Worm (Caenorhabditis elegans) whole organism, young adult: ENCODE data around the gene sta-2.

Experiments used
- D2030.7 ChIP-seq: fragments of 200-800 bp; sonication (Bioruptor generic); IDR thresholded peaks from 2 replicates; pipeline ENCODE4 v1.3.6; 2022; ENCODE audit warnings: missing genetic modification reagents, missing genetic modification characterization, missing compliant biosample characterization
- F33H1.4 ChIP-seq: fragments of 200-800 bp; sonication (Bioruptor generic); IDR thresholded peaks from 2 replicates; pipeline ENCODE4 v1.3.6; 2022; ENCODE audit warnings: missing genetic modification reagents, missing genetic modification characterization, missing compliant biosample characterization
- F39B2.1 ChIP-seq: fragments of 200-800 bp; sonication (Bioruptor generic); IDR thresholded peaks from 2 replicates; pipeline ENCODE4 v1.3.6; 2022; ENCODE audit warnings: missing genetic modification reagents, missing genetic modification characterization, missing compliant biosample characterization
- F55B11.4 ChIP-seq: sonication (generic microtip); optimal IDR thresholded peaks from 2 replicates; lab custom pipeline; 2016; ENCODE audit warnings: missing compliant biosample characterization, missing genetic modification characterization, borderline replicate concordance; ENCODE audit not compliant: insufficient read depth
- ama-1 ChIP-seq, 3 experiments: fragments of 150-350 bp in 1 of 3; sonication (generic microtip) in 2 of 3; optimal IDR thresholded peaks; 2 replicates each; lab custom pipeline; 2014 to 2018; ENCODE audit warnings: missing biosample characterization in 2 of 3, missing genetic modification characterization in 2 of 3, missing genetic modification reagents in 2 of 3
- atf-7 ChIP-seq: sonication (generic microtip); optimal IDR thresholded peaks from 2 replicates; lab custom pipeline; 2017; ENCODE audit warnings: mild to moderate bottlenecking, missing genetic modification characterization, missing compliant biosample characterization
- athp-1 ChIP-seq: sonication (generic microtip); optimal IDR thresholded peaks from 2 replicates; lab custom pipeline; 2017; ENCODE audit warnings: mild to moderate bottlenecking, missing genetic modification characterization, missing compliant biosample characterization
- attf-3 ChIP-seq: fragments of 200-800 bp; sonication (Bioruptor generic); conservative IDR thresholded peaks from 2 replicates; pipeline ENCODE4 v1.3.6; 2022; ENCODE audit warnings: missing genetic modification reagents, missing genetic modification characterization, missing compliant biosample characterization
- bed-1 ChIP-seq: fragments of 200-800 bp; sonication (Bioruptor generic); IDR thresholded peaks from 2 replicates; pipeline ENCODE4 v1.3.6; 2022; ENCODE audit warnings: missing genetic modification reagents, missing genetic modification characterization, missing compliant biosample characterization
- bed-2 ChIP-seq: fragments of 200-800 bp; sonication (Bioruptor generic); IDR thresholded peaks from 2 replicates; pipeline ENCODE4 v1.3.6; 2022; ENCODE audit warnings: missing genetic modification reagents, missing genetic modification characterization, missing compliant biosample characterization
- ceh-100 ChIP-seq: fragments of 200-800 bp; sonication (Bioruptor generic); IDR thresholded peaks from 2 replicates; pipeline ENCODE4 v1.3.6; 2022; ENCODE audit warnings: missing genetic modification reagents, missing genetic modification characterization, missing compliant biosample characterization
- ceh-91 ChIP-seq: fragments of 200-800 bp; sonication (Bioruptor generic); IDR thresholded peaks from 2 replicates; pipeline ENCODE4 v1.3.6; 2022; ENCODE audit warnings: missing genetic modification reagents, missing genetic modification characterization, missing compliant biosample characterization
- die-1 ChIP-seq: sonication (generic microtip); optimal IDR thresholded peaks from 2 replicates; lab custom pipeline; 2016; ENCODE audit warnings: missing genotype, mild to moderate bottlenecking, missing genetic modification characterization, missing compliant biosample characterization
- dpff-1 ChIP-seq: sonication (generic microtip); optimal IDR thresholded peaks from 2 replicates; lab custom pipeline; 2017; ENCODE audit warnings: mild to moderate bottlenecking, missing genetic modification characterization, missing compliant biosample characterization
- egl-18 ChIP-seq: fragments of 200-800 bp; sonication (Bioruptor generic); IDR thresholded peaks from 2 replicates; pipeline ENCODE4 v1.3.6; 2022; ENCODE audit warnings: missing genetic modification reagents, missing genetic modification characterization, missing compliant biosample characterization
- ekl-4 ChIP-seq: fragments of 200-800 bp; sonication (Bioruptor generic); IDR thresholded peaks from 2 replicates; pipeline ENCODE4 v1.3.6; 2022; ENCODE audit warnings: missing genetic modification reagents, missing genetic modification characterization, missing compliant biosample characterization
- fkh-3 ChIP-seq: sonication (generic microtip); optimal IDR thresholded peaks from 2 replicates; lab custom pipeline; 2016; ENCODE audit warnings: mild to moderate bottlenecking, missing genetic modification characterization, missing compliant biosample characterization
- him-1 ChIP-seq: sonication (generic microtip); optimal IDR thresholded peaks from 2 replicates; lab custom pipeline; 2016; ENCODE audit warnings: missing genotype, missing genetic modification reagents, missing genetic modification characterization, missing compliant biosample characterization
- hmg-20 ChIP-seq: fragments of 200-800 bp; sonication (Bioruptor generic); IDR thresholded peaks from 2 replicates; pipeline ENCODE4 v1.3.6; 2022; ENCODE audit warnings: missing genetic modification reagents, missing genetic modification characterization, missing compliant biosample characterization
- hrde-1 ChIP-seq: sonication (generic microtip); optimal IDR thresholded peaks from 2 replicates; lab custom pipeline; 2016; ENCODE audit warnings: missing genetic modification characterization, mild to moderate bottlenecking, missing compliant biosample characterization, moderate library complexity, missing genotype, missing genetic modification reagents, borderline replicate concordance
- let-526 ChIP-seq: fragments of 200-800 bp; sonication (Bioruptor generic); IDR thresholded peaks from 2 replicates; pipeline ENCODE4 v1.3.6; 2022; ENCODE audit warnings: missing genetic modification reagents, missing genetic modification characterization, missing compliant biosample characterization
- lin-35 ChIP-seq, 3 experiments: fragments of 150-350 bp in 2 of 3; sonication (generic microtip) in 1 of 3; optimal IDR thresholded peaks; 2 replicates each; lab custom pipeline; 2014 to 2018; ENCODE audit warnings: missing biosample characterization in 3 of 3, missing genetic modification characterization in 3 of 3, missing genetic modification reagents in 3 of 3
- lsl-1 ChIP-seq: fragments of 200-800 bp; sonication (Bioruptor generic); optimal IDR thresholded peaks from 2 replicates; lab custom pipeline; 2018; ENCODE audit warnings: mild to moderate bottlenecking, missing genetic modification characterization, moderate library complexity, missing compliant biosample characterization
- madf-6 ChIP-seq: fragments of 200-800 bp; sonication (Bioruptor generic); IDR thresholded peaks from 2 replicates; pipeline ENCODE4 v1.3.6; 2022; ENCODE audit warnings: missing genetic modification reagents, missing genetic modification characterization, missing compliant biosample characterization
- madf-8 ChIP-seq: fragments of 200-800 bp; sonication (Bioruptor generic); conservative IDR thresholded peaks from 2 replicates; pipeline ENCODE4 v1.3.6; 2022; ENCODE audit warnings: missing genetic modification reagents, missing genetic modification characterization, missing compliant biosample characterization
- mes-4 ChIP-seq: sonication (generic microtip); optimal IDR thresholded peaks from 2 replicates; lab custom pipeline; 2016; ENCODE audit warnings: missing genotype, missing genetic modification characterization, missing compliant biosample characterization
- nfya-1 ChIP-seq: sonication (generic microtip); optimal IDR thresholded peaks from 2 replicates; lab custom pipeline; 2017; ENCODE audit warnings: antibody characterized with exemption, missing compliant biosample characterization, missing genetic modification characterization, borderline replicate concordance; ENCODE audit not compliant: insufficient read depth
- nfyb-1 ChIP-seq: fragments of 200-800 bp; sonication (Bioruptor generic); IDR thresholded peaks from 2 replicates; pipeline ENCODE4 v1.3.6; 2022; ENCODE audit warnings: missing genetic modification reagents, missing genetic modification characterization, missing compliant biosample characterization
- nhr-27 ChIP-seq: fragments of 200-800 bp; sonication (Bioruptor generic); optimal IDR thresholded peaks from 2 replicates; lab custom pipeline; 2018; ENCODE audit warnings: mild to moderate bottlenecking, missing genetic modification characterization, moderate library complexity, missing compliant biosample characterization
- repo-1 ChIP-seq: sonication (generic microtip); optimal IDR thresholded peaks from 2 replicates; lab custom pipeline; 2017; ENCODE audit warnings: mild to moderate bottlenecking, missing genetic modification characterization, missing compliant biosample characterization
- sdz-38 ChIP-seq: sonication (generic microtip); optimal IDR thresholded peaks from 2 replicates; lab custom pipeline; 2016; ENCODE audit warnings: missing genotype, missing genetic modification characterization, missing compliant biosample characterization
- snpc-1.3 ChIP-seq: sonication (generic microtip); optimal IDR thresholded peaks from 2 replicates; lab custom pipeline; 2017; ENCODE audit warnings: missing genetic modification characterization, mild to moderate bottlenecking, missing compliant biosample characterization, antibody characterized with exemption, moderate library complexity, missing genotype, missing genetic modification reagents; ENCODE audit not compliant: insufficient read depth
- snpc-3.4 ChIP-seq: sonication (generic microtip); optimal IDR thresholded peaks from 2 replicates; lab custom pipeline; 2017; ENCODE audit warnings: missing genetic modification characterization, mild to moderate bottlenecking, missing compliant biosample characterization, antibody characterized with exemption, moderate library complexity, missing genotype, missing genetic modification reagents
- snpc-4 ChIP-seq, 5 experiments: fragments of 150-350 bp in 1 of 5; sonication (generic microtip) in 4 of 5; optimal IDR thresholded peaks; 2 replicates each; lab custom pipeline; 2014 to 2018; ENCODE audit warnings: missing genetic modification characterization in 5 of 5, missing biosample characterization in 3 of 5, antibody characterized with exemption in 2 of 5, mild to moderate bottlenecking in 2 of 5, missing compliant biosample characterization in 2 of 5, missing genotype in 2 of 5, moderate library complexity in 2 of 5, missing genetic modification reagents in 1 of 5
- tbp1 ChIP-seq: fragments of 200-800 bp; sonication (Bioruptor generic); optimal IDR thresholded peaks from 2 replicates; lab custom pipeline; 2018; ENCODE audit warnings: mild to moderate bottlenecking, missing genetic modification characterization, missing compliant biosample characterization
- tbx-9 ChIP-seq: sonication (generic microtip); optimal IDR thresholded peaks from 2 replicates; lab custom pipeline; 2016; ENCODE audit warnings: borderline replicate concordance, missing genetic modification characterization, inconsistent platforms, missing compliant biosample characterization
- tlf-1 ChIP-seq: fragments of 200-800 bp; sonication (Bioruptor generic); optimal IDR thresholded peaks from 2 replicates; lab custom pipeline; 2018; ENCODE audit warnings: mild to moderate bottlenecking, missing genetic modification characterization, missing compliant biosample characterization
- unc-62 ChIP-seq: fragments of 150-350 bp; optimal IDR thresholded peaks from 2 replicates; lab custom pipeline; 2014; ENCODE audit warnings: missing biosample characterization, missing genetic modification reagents, missing genetic modification characterization
- xnd-1 ChIP-seq: sonication (generic microtip); optimal IDR thresholded peaks from 2 replicates; lab custom pipeline; 2016; ENCODE audit warnings: missing genotype, missing genetic modification reagents, missing genetic modification characterization, missing compliant biosample characterization
- ztf-25 ChIP-seq: fragments of 200-800 bp; sonication (Bioruptor generic); IDR thresholded peaks from 2 replicates; pipeline ENCODE4 v1.3.6; 2022; ENCODE audit warnings: missing genetic modification reagents, missing genetic modification characterization, missing compliant biosample characterization

sta-2 gene

ce11 chrV:9692109-9692581 is 48.9 kb upstream of the sta-2 start, which contains the start of gene ztf-9 (continued):
- TF ChIP-seq nfyb-1 (GFP tag; lab: Robert Waterston, UW) (no peak), ztf-25 (no peak), madf-8 (GFP tag; lab: Robert Waterston, UW) (no peak), snpc-3.4 (tag; lab: Kevin White, UChicago) (no peak), ceh-91 (GFP tag; lab: Robert Waterston, UW) (no peak), tbp1 (no peak), ceh-100 (GFP tag; lab: Robert Waterston, UW) (no peak), nfya-1 (tag; lab: Kevin White, UChicago) (no peak), tlf-1 (GFP tag; lab: Kevin White, UChicago) (no peak), hmg-20 (GFP tag; lab: Robert Waterston, UW) (no peak), tbx-9 (no peak), ama-1 (optimal IDR thresholded peaks at IDR 0.05; lab: Kevin White, UChicago) (no peak), ama-1 (GFP tag; optimal IDR thresholded peaks at IDR 0.05; lab: Kevin White, UChicago) (no peak), F39B2.1 (GFP tag; lab: Robert Waterston, UW) (no peak), snpc-4 (GFP tag; optimal IDR thresholded peaks at IDR 0.05; lab: Kevin White, UChicago) (no peak), snpc-4 (tag; optimal IDR thresholded peaks at IDR 0.05; lab: Kevin White, UChicago) (peak in 1 of 4 experiments; percentile 1), nhr-27 (tag; lab: Kevin White, UChicago) (no peak), snpc-1.3 (no peak), bed-2 (GFP tag; lab: Robert Waterston, UW) (no peak), him-1 (tag; lab: Kevin White, UChicago) (no peak), atf-7 (tag; lab: Kevin White, UChicago) (no peak), mes-4 (tag; lab: Kevin White, UChicago) (no peak), egl-18 (GFP tag; lab: Robert Waterston, UW) (no peak), bed-1 (GFP tag; lab: Robert Waterston, UW) (no peak), ekl-4 (GFP tag; lab: Robert Waterston, UW) (no peak), lin-35 (GFP tag; optimal IDR thresholded peaks at IDR 0.05; lab: Kevin White, UChicago) (no peak), dpff-1 (tag; lab: Kevin White, UChicago) (no peak), repo-1 (tag; lab: Kevin White, UChicago) (peak; percentile 23), attf-3 (GFP tag; lab: Robert Waterston, UW) (no peak), let-526 (GFP tag; lab: Robert Waterston, UW) (no peak), F55B11.4 (tag; lab: Kevin White, UChicago) (no peak)

- TF ChIP-seq sdz-38 = no peak
- no peak for TF ChIP-seq fkh-3 (tag; lab: Kevin White, UChicago)
- no peak for TF ChIP-seq unc-62
- peak; percentile 76 for TF ChIP-seq lsl-1 (GFP tag; lab: Kevin White, UChicago)
- no peak for TF ChIP-seq D2030.7 (GFP tag; lab: Robert Waterston, UW)
- TF ChIP-seq die-1 = no peak
- TF ChIP-seq F33H1.4 (GFP tag; lab: Robert Waterston, UW) = peak; percentile 70
- TF ChIP-seq athp-1 (tag; lab: Kevin White, UChicago) = no peak
- TF ChIP-seq hrde-1 (tag; lab: Kevin White, UChicago) = no peak
- TF ChIP-seq madf-6 = 0 out of 2 replicates have a peak, but pooled peaks have one; percentile 37
- TF ChIP-seq bed-2 (GFP tag; lab: Robert Waterston, UW) = no peak
- no peak for TF ChIP-seq nfya-1 (tag; lab: Kevin White, UChicago)
- TF ChIP-seq xnd-1 (tag; lab: Kevin White, UChicago) = peak; percentile 13
- TF ChIP-seq ama-1 (optimal IDR thresholded peaks at IDR 0.05; lab: Kevin White, UChicago) = no peak
- no peak for TF ChIP-seq ama-1 (GFP tag; optimal IDR thresholded peaks at IDR 0.05; lab: Kevin White, UChicago)
- TF ChIP-seq, all 124 proteins: peak for 4
These were observed 48.3 kb upstream of the sta-2 start, which contains the start of gene ZK287.7 for ce11 chrV:9692649-9693112. Gene ZK287.7 (plus strand): TSS chrV:9693062.
